Fruit fly (Drosophila melanogaster) whole organism, embryonic: Measurements from ENCODE around the gene CG33120.

Experiments
- BtbVII ChIP-seq: fragments of 200-800 bp; sonication (Bioruptor generic); optimal IDR thresholded peaks from 3 replicates; lab custom pipeline; 2017; ENCODE audit warnings: missing biosample characterization, mild to moderate bottlenecking, missing genetic modification characterization
- CG10462 ChIP-seq: fragments of 200-800 bp; sonication (Bioruptor generic); optimal IDR thresholded peaks from 2 replicates; lab custom pipeline; 2016; ENCODE audit warnings: missing biosample characterization, missing genetic modification characterization
- CG12071 ChIP-seq: fragments of 200-800 bp; sonication (Bioruptor generic); optimal IDR thresholded peaks from 3 replicates; lab custom pipeline; 2018; ENCODE audit warnings: missing biosample characterization, mild to moderate bottlenecking, missing genetic modification characterization
- CG15479 ChIP-seq: fragments of 200-800 bp; sonication (Bioruptor generic); optimal IDR thresholded peaks from 3 replicates; lab custom pipeline; 2019; ENCODE audit warnings: missing biosample characterization, mild to moderate bottlenecking, missing genetic modification characterization, moderate library complexity
- CG16813 ChIP-seq: fragments of 200-800 bp; sonication (Bioruptor generic); IDR thresholded peaks from 3 replicates; pipeline ENCODE4 v1.3.6; 2022; ENCODE audit warnings: missing biosample characterization, missing genetic modification characterization; ENCODE audit not compliant: partially characterized antibody
- CG17802 ChIP-seq: fragments of 200-800 bp; sonication (Bioruptor generic); optimal IDR thresholded peaks from 2 replicates; lab custom pipeline; 2018; ENCODE audit warnings: missing biosample characterization, mild to moderate bottlenecking, missing genetic modification characterization, moderate library complexity
- CG1792 ChIP-seq: fragments of 200-800 bp; sonication (Bioruptor generic); optimal IDR thresholded peaks from 2 replicates; lab custom pipeline; 2016; ENCODE audit warnings: missing biosample characterization, missing genetic modification characterization
- CG31365 ChIP-seq: fragments of 200-800 bp; sonication (Bioruptor generic); optimal IDR thresholded peaks from 2 replicates; lab custom pipeline; 2018; ENCODE audit warnings: missing biosample characterization, mild to moderate bottlenecking, missing genetic modification characterization
- CG33557 ChIP-seq: fragments of 200-800 bp; sonication (Bioruptor generic); optimal IDR thresholded peaks from 2 replicates; lab custom pipeline; 2019; ENCODE audit warnings: missing biosample characterization, mild to moderate bottlenecking, missing genetic modification characterization, moderate library complexity
- CG3838 ChIP-seq: fragments of 200-800 bp; sonication (Bioruptor generic); optimal IDR thresholded peaks from 3 replicates; lab custom pipeline; 2016; ENCODE audit warnings: missing biosample characterization, missing genetic modification characterization
- CG4707 ChIP-seq: fragments of 200-800 bp; sonication (Bioruptor generic); optimal IDR thresholded peaks from 2 replicates; lab custom pipeline; 2018; ENCODE audit warnings: missing biosample characterization, mild to moderate bottlenecking, missing genetic modification characterization, moderate library complexity
- CG8924 ChIP-seq: fragments of 200-800 bp; optimal IDR thresholded peaks from 3 replicates; lab custom pipeline; 2019; ENCODE audit warnings: missing biosample characterization, mild to moderate bottlenecking, missing genetic modification characterization, moderate library complexity
- CG8944 ChIP-seq: fragments of 200-800 bp; sonication (Bioruptor generic); optimal IDR thresholded peaks from 3 replicates; lab custom pipeline; 2016; ENCODE audit warnings: missing biosample characterization, missing genetic modification characterization
- CG9876 ChIP-seq: fragments of 200-800 bp; sonication (Bioruptor generic); optimal IDR thresholded peaks from 2 replicates; lab custom pipeline; 2016; ENCODE audit warnings: missing biosample characterization, missing genetic modification characterization
- D19B ChIP-seq: fragments of 200-800 bp; sonication (Bioruptor generic); optimal IDR thresholded peaks from 2 replicates; lab custom pipeline; 2017; ENCODE audit warnings: missing biosample characterization, mild to moderate bottlenecking, missing genetic modification characterization
- Dek ChIP-seq: fragments of 200-800 bp; sonication (Bioruptor generic); optimal IDR thresholded peaks from 3 replicates; lab custom pipeline; 2019; ENCODE audit warnings: missing biosample characterization, mild to moderate bottlenecking, missing genetic modification characterization, moderate library complexity
- Dip2 ChIP-seq: fragments of 200-800 bp; sonication (Bioruptor generic); IDR thresholded peaks from 2 replicates; pipeline ENCODE4 v1.3.6; 2022; ENCODE audit warnings: missing biosample characterization, missing genetic modification characterization
- E2f2 ChIP-seq: fragments of 200-800 bp; sonication (Bioruptor generic); IDR thresholded peaks from 2 replicates; pipeline ENCODE4 v1.3.6; 2022; ENCODE audit warnings: missing biosample characterization, missing genetic modification characterization
- Elba2 ChIP-seq: fragments of 200-800 bp; sonication (Bioruptor generic); optimal IDR thresholded peaks from 3 replicates; lab custom pipeline; 2016; ENCODE audit warnings: missing biosample characterization, missing genetic modification characterization
- Gug ChIP-seq: fragments of 200-800 bp; sonication (Bioruptor generic); IDR thresholded peaks from 4 replicates; pipeline ENCODE4 v1.3.6; 2022; ENCODE audit warnings: missing biosample characterization, missing genetic modification characterization
- H2.0 ChIP-seq: fragments of 200-800 bp; sonication (Bioruptor generic); IDR thresholded peaks from 2 replicates; pipeline ENCODE4 v1.3.6; 2022; ENCODE audit warnings: missing biosample characterization, missing genetic modification characterization
- HLHmδ ChIP-seq: fragments of 200-800 bp; sonication (Bioruptor generic); optimal IDR thresholded peaks from 2 replicates; lab custom pipeline; 2018; ENCODE audit warnings: missing biosample characterization, mild to moderate bottlenecking, missing genetic modification characterization, moderate library complexity
- Hey ChIP-seq: fragments of 200-800 bp; sonication (Bioruptor generic); optimal IDR thresholded peaks from 3 replicates; lab custom pipeline; 2018; ENCODE audit warnings: missing biosample characterization, mild to moderate bottlenecking, missing genetic modification characterization
- HmgZ ChIP-seq: fragments of 200-800 bp; sonication (Bioruptor generic); optimal IDR thresholded peaks from 2 replicates; lab custom pipeline; 2018; ENCODE audit warnings: missing biosample characterization, mild to moderate bottlenecking, missing genetic modification characterization
- Hr3 ChIP-seq: fragments of 200-800 bp; sonication (Bioruptor generic); optimal IDR thresholded peaks from 3 replicates; lab custom pipeline; 2016; ENCODE audit warnings: missing biosample characterization, missing genetic modification characterization
- MTF-1 ChIP-seq: fragments of 200-800 bp; sonication (Bioruptor generic); optimal IDR thresholded peaks from 2 replicates; lab custom pipeline; 2018; ENCODE audit warnings: missing biosample characterization, mild to moderate bottlenecking, missing genetic modification characterization, borderline replicate concordance
- NFAT ChIP-seq: fragments of 200-800 bp; sonication (Bioruptor generic); IDR thresholded peaks from 2 replicates; pipeline ENCODE4 v1.3.6; 2022; ENCODE audit warnings: missing biosample characterization, missing genetic modification characterization
- Nf-YA ChIP-seq: fragments of 200-800 bp; sonication (Bioruptor generic); IDR thresholded peaks from 2 replicates; pipeline ENCODE4 v1.3.6; 2022; ENCODE audit warnings: missing biosample characterization, missing genetic modification characterization
- Optix ChIP-seq: fragments of 200-800 bp; sonication (Bioruptor generic); IDR thresholded peaks from 3 replicates; pipeline ENCODE4 v1.3.6; 2022; ENCODE audit warnings: missing biosample characterization, missing genetic modification characterization
- Side ChIP-seq: fragments of 200-800 bp; sonication (Bioruptor generic); optimal IDR thresholded peaks from 2 replicates; lab custom pipeline; 2016; ENCODE audit warnings: missing biosample characterization, missing genetic modification characterization
- Vsx1 ChIP-seq: fragments of 200-800 bp; sonication (Bioruptor generic); optimal IDR thresholded peaks from 2 replicates; lab custom pipeline; 2017; ENCODE audit warnings: missing biosample characterization, mild to moderate bottlenecking, missing genetic modification characterization, missing genetic modification reagents
- bcd ChIP-seq: fragments of 200-800 bp; sonication (Bioruptor generic); optimal IDR thresholded peaks from 2 replicates; lab custom pipeline; 2017; ENCODE audit warnings: missing biosample characterization, mild to moderate bottlenecking, missing genetic modification characterization
- bsh ChIP-seq, 2 experiments: fragments of 200-800 bp; sonication (Bioruptor generic); optimal IDR thresholded peaks; 2 replicates each; lab custom pipeline; 2017 to 2018; ENCODE audit warnings: mild to moderate bottlenecking in 2 of 2, missing biosample characterization in 2 of 2, missing genetic modification characterization in 2 of 2, moderate library complexity in 1 of 2
- chm ChIP-seq: fragments of 200-800 bp; sonication (Bioruptor generic); IDR thresholded peaks from 2 replicates; pipeline ENCODE4 v1.3.6; 2022; ENCODE audit warnings: missing biosample characterization, missing genetic modification characterization
- dmrt11E ChIP-seq: fragments of 200-800 bp; sonication (Bioruptor generic); optimal IDR thresholded peaks from 3 replicates; lab custom pipeline; 2018; ENCODE audit warnings: missing biosample characterization, mild to moderate bottlenecking, missing genetic modification characterization, moderate library complexity
- emc ChIP-seq: fragments of 200-800 bp; sonication (Bioruptor generic); optimal IDR thresholded peaks from 2 replicates; lab custom pipeline; 2016; ENCODE audit warnings: missing biosample characterization, missing genetic modification characterization
- esg ChIP-seq: fragments of 200-800 bp; sonication (Bioruptor generic); conservative IDR thresholded peaks from 2 replicates; pipeline ENCODE4 v1.3.6; 2022; ENCODE audit warnings: missing biosample characterization, missing genetic modification characterization
- fru ChIP-seq: fragments of >200 bp; optimal IDR thresholded peaks from 2 replicates; lab custom pipeline; 2017
- gem ChIP-seq: fragments of 200-800 bp; sonication (Bioruptor generic); optimal IDR thresholded peaks from 2 replicates; lab custom pipeline; 2019; ENCODE audit warnings: missing biosample characterization, mild to moderate bottlenecking, missing genetic modification characterization, moderate library complexity
- inv ChIP-seq: fragments of 200-800 bp; sonication (Bioruptor generic); IDR thresholded peaks from 2 replicates; pipeline ENCODE4 v1.3.6; 2022; ENCODE audit warnings: missing biosample characterization, missing genetic modification characterization; ENCODE audit not compliant: partially characterized antibody
- kah ChIP-seq: fragments of 200-800 bp; sonication (Bioruptor generic); optimal IDR thresholded peaks from 2 replicates; lab custom pipeline; 2018; ENCODE audit warnings: missing biosample characterization, mild to moderate bottlenecking, missing genetic modification characterization
- klu ChIP-seq: fragments of 200-800 bp; sonication (Bioruptor generic); IDR thresholded peaks from 2 replicates; pipeline ENCODE4 v1.3.6; 2022; ENCODE audit warnings: missing biosample characterization, missing genetic modification characterization
- lab ChIP-seq: fragments of 200-800 bp; sonication (Bioruptor generic); optimal IDR thresholded peaks from 3 replicates; lab custom pipeline; 2017; ENCODE audit warnings: missing biosample characterization, missing genetic modification characterization, mild to moderate bottlenecking, moderate library complexity, missing genetic modification reagents
- maf-S ChIP-seq: fragments of 200-800 bp; sonication (Bioruptor generic); optimal IDR thresholded peaks from 2 replicates; lab custom pipeline; 2016; ENCODE audit warnings: missing biosample characterization, missing genetic modification characterization
- org-1 ChIP-seq: fragments of 200-800 bp; sonication (Bioruptor generic); optimal IDR thresholded peaks from 2 replicates; lab custom pipeline; 2017; ENCODE audit warnings: missing biosample characterization, missing genetic modification characterization
- sc ChIP-seq, 3 experiments: fragments of >200 bp in 2 of 3; fragments of 200-800 bp in 1 of 3; sonication (Bioruptor generic) in 1 of 3; optimal IDR thresholded peaks; 2 replicates in 2 of 3; 3 replicates in 1 of 3; lab custom pipeline; 2017; ENCODE audit warnings: mild to moderate bottlenecking in 1 of 3, missing biosample characterization in 1 of 3, missing genetic modification characterization in 1 of 3, missing genetic modification reagents in 1 of 3
- slp2 ChIP-seq: fragments of 200-800 bp; sonication (Bioruptor generic); optimal IDR thresholded peaks from 2 replicates; lab custom pipeline; 2016; ENCODE audit warnings: missing biosample characterization, missing genetic modification characterization
- sna ChIP-seq: fragments of 200-800 bp; sonication (Bioruptor generic); IDR thresholded peaks from 2 replicates; pipeline ENCODE4 v1.3.6; 2022; ENCODE audit warnings: missing biosample characterization, missing genetic modification characterization; ENCODE audit not compliant: partially characterized antibody
- so ChIP-seq: fragments of 200-800 bp; sonication (Bioruptor generic); IDR thresholded peaks from 3 replicates; pipeline ENCODE4 v1.3.6; 2022; ENCODE audit warnings: missing biosample characterization, missing genetic modification characterization
- ssp ChIP-seq: fragments of 200-800 bp; sonication (Bioruptor generic); IDR thresholded peaks from 2 replicates; pipeline ENCODE4 v1.3.6; 2022; ENCODE audit warnings: missing biosample characterization, missing genetic modification characterization

CG33120 gene

dm6 chr2L:18890087-18890486 lies 45.7 kb upstream of the CG33120 start (continued):
- TF ChIP-seq Hey (tag; lab: Kevin White, UChicago) (no peak), dmrt11E (tag; lab: Kevin White, UChicago) (peak; percentile 96), Hr3 (GFP tag; lab: Kevin White, UChicago) (peak; percentile 61), Dek (no peak), HLHmδ (GFP tag; lab: Kevin White, UChicago) (no peak), bsh (GFP tag; optimal IDR thresholded peaks at IDR 0.05; lab: Kevin White, UChicago) (peak in 1 of 2 experiments; percentile 90), CG8944 (GFP tag; lab: Kevin White, UChicago) (peak; percentile 69), CG31365 (tag; lab: Kevin White, UChicago) (peak; percentile 24), Side (GFP tag; lab: Kevin White, UChicago) (peak; percentile 79), esg (peak; percentile 22; the same call in 1 of the 2 replicates), Vsx1 (GFP tag; lab: Kevin White, UChicago) (peak; percentile 55), Nf-YA (GFP tag; lab: Robert Waterston, UW) (no peak), kah (GFP tag; lab: Kevin White, UChicago) (peak; percentile 11), chm (GFP tag; lab: Robert Waterston, UW) (peak; percentile 88; the same call in 1 of the 2 replicates), slp2 (peak; percentile 67), E2f2 (peak; percentile 44), inv (no peak), org-1 (GFP tag; lab: Kevin White, UChicago) (peak; percentile 52), CG3838 (no peak), MTF-1 (peak; percentile 70), CG8924 (tag; lab: Kevin White, UChicago) (peak; percentile 84), sna (no peak), HmgZ (tag; lab: Kevin White, UChicago) (no peak), CG12071 (GFP tag; lab: Kevin White, UChicago) (peak; percentile 0), sc (optimal IDR thresholded peaks at IDR 0.05; lab: Kevin White, UChicago) (no peak), sc (GFP tag; optimal IDR thresholded peaks at IDR 0.05; lab: Kevin White, UChicago) (peak; percentile 69), BtbVII (no peak), klu (GFP tag; lab: Robert Waterston, UW) (peak; percentile 38; the same call in 1 of the 2 replicates), CG9876 (GFP tag; lab: Kevin White, UChicago) (peak; percentile 37), H2.0 (peak; percentile 47), ssp (GFP tag; lab: Robert Waterston, UW) (peak; percentile 56), gem (peak; percentile 88), fru (lab: Kevin White, UChicago) (no peak), CG4707 (GFP tag; lab: Kevin White, UChicago) (peak; percentile 50), CG16813 (GFP tag; lab: Robert Waterston, UW) (no peak), Gug (GFP tag; lab: Robert Waterston, UW) (peak; percentile 42; the same call in 2 of the 4 replicates), D19B (no peak), NFAT (GFP tag; lab: Robert Waterston, UW) (no peak), CG33557 (GFP tag; lab: Kevin White, UChicago) (peak; percentile 91), maf-S (GFP tag; lab: Kevin White, UChicago) (peak; percentile 51), CG17802 (tag; lab: Kevin White, UChicago) (peak; percentile 50), bcd (GFP tag; lab: Kevin White, UChicago) (peak; percentile 67), so (GFP tag; lab: Robert Waterston, UW) (peak; percentile 72; the same call in 2 of the 3 replicates), emc (GFP tag; lab: Kevin White, UChicago) (peak; percentile 2), CG10462 (peak; percentile 74), Dip2 (GFP tag; lab: Robert Waterston, UW) (no peak), Elba2 (GFP tag; lab: Kevin White, UChicago) (peak; percentile 72), CG15479 (GFP tag; lab: Kevin White, UChicago) (peak; percentile 59), Optix (GFP tag; lab: Robert Waterston, UW) (peak; percentile 69; the same call in 1 of the 3 replicates), lab (peak; percentile 40), CG1792 (GFP tag; lab: Kevin White, UChicago) (peak; percentile 68)
